Worm (Caenorhabditis elegans): ENCODE results near the gene fbxl-3.

- TF ChIP-seq B0019.2 (GFP tag; conservative IDR thresholded peaks at IDR 0.05) = no peak
- TF ChIP-seq F33H1.4 (GFP tag; IDR thresholded peaks at IDR 0.05) = no peak
- no peak for TF ChIP-seq let-607 (tag; optimal IDR thresholded peaks at IDR 0.05)
Measured at ce11 chrII:5436833-5437232, 38.1 kb upstream of the fbxl-3 start, which contains the start of gene dct-5.

All from whole organism, young adult.